Fruit fly (Drosophila melanogaster): ENCODE measurements around the gene mip130.

dm6 chrX:1966779-1967520 is 58.9 kb downstream of the mip130 start:
- TF ChIP-seq Dll (optimal IDR thresholded peaks at IDR 0.05): no peak
- no peak for TF ChIP-seq CG8478 (optimal IDR thresholded peaks at IDR 0.05)
- peak in 1 of 2 experiments; percentile 84 for TF ChIP-seq EcR (GFP tag; optimal IDR thresholded peaks at IDR 0.05)
- TF ChIP-seq usp (GFP tag; optimal IDR thresholded peaks at IDR 0.05): no peak
- no peak for TF ChIP-seq psq (optimal IDR thresholded peaks at IDR 0.05)

Data from whole organism.